Fruit fly (Drosophila melanogaster) whole organism, embryonic: Measurements from ENCODE around the gene CG13088.

Source experiments
- Ada2b ChIP-seq: fragments of 200-800 bp; sonication (Bioruptor generic); IDR thresholded peaks from 2 replicates; pipeline ENCODE4 v1.3.6; 2022; ENCODE audit warnings: missing biosample characterization, missing genetic modification characterization
- Atf6 ChIP-seq: fragments of 200-800 bp; sonication (Bioruptor generic); IDR thresholded peaks from 2 replicates; pipeline ENCODE4 v1.3.6; 2022; ENCODE audit warnings: missing biosample characterization, missing genetic modification characterization
- Bdp1 ChIP-seq: fragments of 200-800 bp; sonication (Bioruptor generic); optimal IDR thresholded peaks from 3 replicates; lab custom pipeline; 2016; ENCODE audit warnings: missing biosample characterization, missing genetic modification characterization
- CG12155 ChIP-seq: fragments of 200-800 bp; sonication (Bioruptor generic); optimal IDR thresholded peaks from 3 replicates; lab custom pipeline; 2016; ENCODE audit warnings: missing biosample characterization, missing genetic modification characterization
- CG12236 ChIP-seq: fragments of 200-800 bp; sonication (Bioruptor generic); optimal IDR thresholded peaks from 2 replicates; lab custom pipeline; 2016; ENCODE audit warnings: missing biosample characterization, missing genetic modification characterization
- CG13775 ChIP-seq: fragments of 200-800 bp; sonication (Bioruptor generic); optimal IDR thresholded peaks from 3 replicates; lab custom pipeline; 2017; ENCODE audit warnings: missing biosample characterization, mild to moderate bottlenecking, missing genetic modification characterization
- CG14441 ChIP-seq: fragments of 200-800 bp; sonication (Bioruptor generic); IDR thresholded peaks from 2 replicates; pipeline ENCODE4 v1.3.6; 2022; ENCODE audit warnings: missing biosample characterization, missing genetic modification characterization
- CG1529 ChIP-seq: fragments of 200-800 bp; sonication (Bioruptor generic); optimal IDR thresholded peaks from 3 replicates; lab custom pipeline; 2018; ENCODE audit warnings: missing biosample characterization, missing genetic modification characterization
- CG18476 ChIP-seq: fragments of 200-800 bp; sonication (Bioruptor generic); optimal IDR thresholded peaks from 2 replicates; lab custom pipeline; 2016; ENCODE audit warnings: missing biosample characterization, mild to moderate bottlenecking, missing genetic modification characterization
- CG30431 ChIP-seq: fragments of 200-800 bp; sonication (Bioruptor generic); optimal IDR thresholded peaks from 2 replicates; lab custom pipeline; 2017; ENCODE audit warnings: missing biosample characterization, missing genetic modification characterization
- CG3065 ChIP-seq: fragments of 200-800 bp; sonication (Bioruptor generic); optimal IDR thresholded peaks from 2 replicates; lab custom pipeline; 2016; ENCODE audit warnings: missing biosample characterization, missing genetic modification characterization
- CG34376 ChIP-seq: fragments of 200-800 bp; sonication (Bioruptor generic); optimal IDR thresholded peaks from 2 replicates; lab custom pipeline; 2018; ENCODE audit warnings: missing biosample characterization, mild to moderate bottlenecking, missing genetic modification characterization
- CG4424 ChIP-seq: fragments of 200-800 bp; sonication (Bioruptor generic); optimal IDR thresholded peaks from 3 replicates; lab custom pipeline; 2016; ENCODE audit warnings: missing biosample characterization, missing genetic modification characterization
- CG5180 ChIP-seq: fragments of 200-800 bp; sonication (Bioruptor generic); optimal IDR thresholded peaks from 3 replicates; lab custom pipeline; 2017; ENCODE audit warnings: missing biosample characterization, missing genetic modification characterization, mild to moderate bottlenecking, moderate library complexity, missing genetic modification reagents
- CG6689 ChIP-seq: fragments of 200-800 bp; sonication (Bioruptor generic); IDR thresholded peaks from 2 replicates; pipeline ENCODE4 v1.3.6; 2022; ENCODE audit warnings: missing biosample characterization, missing genetic modification characterization
- CG7963 ChIP-seq: fragments of 200-800 bp; sonication (Bioruptor generic); IDR thresholded peaks from 3 replicates; pipeline ENCODE4 v1.3.6; 2022; ENCODE audit warnings: missing biosample characterization, missing genetic modification characterization; ENCODE audit not compliant: partially characterized antibody
- CG8478 ChIP-seq: fragments of >200 bp; optimal IDR thresholded peaks from 2 replicates; lab custom pipeline; 2018
- CHES-1-like ChIP-seq: fragments of 200-800 bp; sonication (Bioruptor generic); optimal IDR thresholded peaks from 2 replicates; lab custom pipeline; 2016; ENCODE audit warnings: missing biosample characterization, missing genetic modification characterization
- CrebB ChIP-seq: fragments of 200-800 bp; sonication (Bioruptor generic); optimal IDR thresholded peaks from 3 replicates; lab custom pipeline; 2018; ENCODE audit warnings: missing biosample characterization, mild to moderate bottlenecking, missing genetic modification characterization
- ERR ChIP-seq: fragments of 200-800 bp; sonication (Bioruptor generic); optimal IDR thresholded peaks from 2 replicates; lab custom pipeline; 2016; ENCODE audit warnings: missing biosample characterization, missing genetic modification characterization
- Elba2 ChIP-seq: fragments of 200-800 bp; sonication (Bioruptor generic); optimal IDR thresholded peaks from 3 replicates; lab custom pipeline; 2016; ENCODE audit warnings: missing biosample characterization, missing genetic modification characterization
- Hand ChIP-seq: fragments of 200-800 bp; sonication (Bioruptor generic); optimal IDR thresholded peaks from 2 replicates; lab custom pipeline; 2017; ENCODE audit warnings: mild to moderate bottlenecking, missing biosample characterization, missing genetic modification reagents, missing genetic modification characterization
- NC2α ChIP-seq: fragments of 200-800 bp; sonication (Bioruptor generic); optimal IDR thresholded peaks from 2 replicates; lab custom pipeline; 2016; ENCODE audit warnings: missing biosample characterization, missing genetic modification characterization
- Neu2 ChIP-seq: fragments of 200-800 bp; sonication (Bioruptor generic); optimal IDR thresholded peaks from 3 replicates; lab custom pipeline; 2016; ENCODE audit warnings: missing biosample characterization, missing genetic modification characterization, borderline replicate concordance
- Optix ChIP-seq: fragments of 200-800 bp; sonication (Bioruptor generic); IDR thresholded peaks from 3 replicates; pipeline ENCODE4 v1.3.6; 2022; ENCODE audit warnings: missing biosample characterization, missing genetic modification characterization
- Side ChIP-seq: fragments of 200-800 bp; sonication (Bioruptor generic); optimal IDR thresholded peaks from 2 replicates; lab custom pipeline; 2016; ENCODE audit warnings: missing biosample characterization, missing genetic modification characterization
- Spps ChIP-seq: fragments of 200-800 bp; sonication (Bioruptor generic); optimal IDR thresholded peaks from 2 replicates; lab custom pipeline; 2018; ENCODE audit warnings: missing biosample characterization, mild to moderate bottlenecking, missing genetic modification characterization
- Stat92E ChIP-seq, 3 experiments: fragments of >200 bp in 2 of 3; fragments of 200-800 bp in 1 of 3; sonication (Bioruptor generic) in 1 of 3; optimal IDR thresholded peaks; 2 replicates each; lab custom pipeline; 2017 to 2019; ENCODE audit warnings: missing biosample characterization in 3 of 3, missing genetic modification characterization in 3 of 3, mild to moderate bottlenecking in 1 of 3, moderate library complexity in 1 of 3
- TFAM ChIP-seq: fragments of 200-800 bp; sonication (Bioruptor generic); optimal IDR thresholded peaks from 2 replicates; lab custom pipeline; 2017; ENCODE audit warnings: missing biosample characterization, missing genetic modification characterization, inconsistent platforms
- Xrp1 ChIP-seq: fragments of 200-800 bp; sonication (Bioruptor generic); IDR thresholded peaks from 2 replicates; pipeline ENCODE4 v1.3.6; 2022; ENCODE audit warnings: missing biosample characterization, missing genetic modification characterization
- YL-1 ChIP-seq: fragments of 200-800 bp; sonication (Bioruptor generic); optimal IDR thresholded peaks from 3 replicates; lab custom pipeline; 2017; ENCODE audit warnings: missing biosample characterization, mild to moderate bottlenecking, missing genetic modification characterization
- abd-A ChIP-seq: fragments of 200-800 bp; sonication (Bioruptor generic); optimal IDR thresholded peaks from 3 replicates; lab custom pipeline; 2019; ENCODE audit warnings: missing biosample characterization, mild to moderate bottlenecking, missing genetic modification characterization, moderate library complexity
- ac ChIP-seq: fragments of 200-800 bp; sonication (Bioruptor generic); optimal IDR thresholded peaks from 3 replicates; lab custom pipeline; 2017; ENCODE audit warnings: missing biosample characterization, mild to moderate bottlenecking, missing genetic modification characterization
- ap ChIP-seq: fragments of 200-800 bp; sonication (Bioruptor generic); IDR thresholded peaks from 2 replicates; pipeline ENCODE4 v1.3.6; 2022; ENCODE audit warnings: missing biosample characterization, missing genetic modification characterization
- da ChIP-seq: fragments of 200-800 bp; sonication (Bioruptor generic); optimal IDR thresholded peaks from 2 replicates; lab custom pipeline; 2016; ENCODE audit warnings: missing biosample characterization, missing genetic modification characterization
- dm ChIP-seq: fragments of 200-800 bp; sonication (Bioruptor generic); optimal IDR thresholded peaks from 3 replicates; lab custom pipeline; 2016; ENCODE audit warnings: missing biosample characterization, missing genetic modification characterization
- mam ChIP-seq: fragments of 200-800 bp; sonication (Bioruptor generic); optimal IDR thresholded peaks from 3 replicates; lab custom pipeline; 2016; ENCODE audit warnings: missing biosample characterization, missing genetic modification characterization
- mirr ChIP-seq: fragments of 200-800 bp; sonication (Bioruptor generic); optimal IDR thresholded peaks from 3 replicates; lab custom pipeline; 2018; ENCODE audit warnings: missing biosample characterization, mild to moderate bottlenecking, missing genetic modification characterization
- onecut ChIP-seq: fragments of 200-800 bp; sonication (Bioruptor generic); IDR thresholded peaks from 2 replicates; pipeline ENCODE4 v1.3.6; 2022; ENCODE audit warnings: missing biosample characterization, missing genetic modification characterization
- org-1 ChIP-seq: fragments of 200-800 bp; sonication (Bioruptor generic); optimal IDR thresholded peaks from 2 replicates; lab custom pipeline; 2017; ENCODE audit warnings: missing biosample characterization, missing genetic modification characterization
- otp ChIP-seq: fragments of 200-800 bp; sonication (Bioruptor generic); IDR thresholded peaks from 3 replicates; pipeline ENCODE4, ENCODE4 v1.3.6; 2022; ENCODE audit warnings: missing biosample characterization, missing genetic modification characterization
- phol ChIP-seq: fragments of 200-800 bp; sonication (Bioruptor generic); optimal IDR thresholded peaks from 3 replicates; lab custom pipeline; 2018; ENCODE audit warnings: missing biosample characterization, mild to moderate bottlenecking, missing genetic modification characterization, moderate library complexity
- repo ChIP-seq: fragments of 200-800 bp; sonication (Bioruptor generic); optimal IDR thresholded peaks from 2 replicates; lab custom pipeline; 2016; ENCODE audit warnings: missing biosample characterization, missing genetic modification characterization
- run ChIP-seq: fragments of 200-800 bp; sonication (Bioruptor generic); optimal IDR thresholded peaks from 3 replicates; lab custom pipeline; 2018; ENCODE audit warnings: missing biosample characterization, mild to moderate bottlenecking, missing genetic modification characterization
- sim ChIP-seq: fragments of 200-800 bp; sonication (Bioruptor generic); IDR thresholded peaks from 2 replicates; pipeline ENCODE4 v1.3.6; 2022; ENCODE audit warnings: missing biosample characterization, missing genetic modification characterization
- slp2 ChIP-seq: fragments of 200-800 bp; sonication (Bioruptor generic); optimal IDR thresholded peaks from 2 replicates; lab custom pipeline; 2016; ENCODE audit warnings: missing biosample characterization, missing genetic modification characterization
- sr ChIP-seq: fragments of 200-800 bp; sonication (Bioruptor generic); IDR thresholded peaks from 3 replicates; pipeline ENCODE4 v1.3.6; 2022; ENCODE audit warnings: missing biosample characterization, missing genetic modification characterization
- unpg ChIP-seq: fragments of 200-800 bp; sonication (Bioruptor generic); optimal IDR thresholded peaks from 3 replicates; lab custom pipeline; 2018; ENCODE audit warnings: missing biosample characterization, mild to moderate bottlenecking, missing genetic modification characterization, moderate library complexity
- yki ChIP-seq: fragments of >200 bp; optimal IDR thresholded peaks from 3 replicates; lab custom pipeline; 2018

CG13088 gene

dm6 chr2L:8463144-8464106, 25.4 kb upstream of the CG13088 start, which contains the start of gene Agpat2 (continued):
- TF ChIP-seq CG30431 (GFP tag; lab: Kevin White, UChicago) (peak; percentile 74), da (peak; percentile 30), CG1529 (peak; percentile 80), CG4424 (GFP tag; lab: Kevin White, UChicago) (peak; percentile 86), mirr (GFP tag; lab: Kevin White, UChicago) (peak; percentile 10), sim (GFP tag; lab: Robert Waterston, UW) (0 out of 2 replicates have a peak, but pooled peaks have one; percentile 61), CG12236 (GFP tag; lab: Kevin White, UChicago) (peak; percentile 59), Neu2 (GFP tag; lab: Kevin White, UChicago) (peak; percentile 41), Spps (peak; percentile 74), CG34376 (GFP tag; lab: Kevin White, UChicago) (peak; percentile 62), phol (peak; percentile 85), abd-A (tag; lab: Kevin White, UChicago) (peak; percentile 83), CG5180 (GFP tag; lab: Kevin White, UChicago) (peak; percentile 63), org-1 (peak; percentile 77), YL-1 (GFP tag; lab: Kevin White, UChicago) (peak; percentile 11), repo (GFP tag; lab: Kevin White, UChicago) (peak; percentile 59), CG6689 (GFP tag; lab: Robert Waterston, UW) (peak; percentile 77), slp2 (GFP tag; lab: Kevin White, UChicago) (peak; percentile 80), sr (GFP tag; lab: Robert Waterston, UW) (0 out of 3 replicates have a peak, but pooled peaks have one; percentile 9), mam (GFP tag; lab: Kevin White, UChicago) (peak; percentile 80), CG8478 (lab: Kevin White, UChicago) (no peak), dm (GFP tag; lab: Kevin White, UChicago) (peak; percentile 61), Xrp1 (peak; percentile 89), ap (GFP tag; lab: Robert Waterston, UW) (peak; percentile 69), ERR (peak; percentile 74), otp (GFP tag; lab: Robert Waterston, UW) (peak; percentile 71; the same call in 2 of the 3 replicates), CG12155 (GFP tag; lab: Kevin White, UChicago) (peak; percentile 70), Stat92E (GFP tag; optimal IDR thresholded peaks at IDR 0.05; lab: Kevin White, UChicago) (peak in 2 of 3 experiments; percentile 3 to 52), CG13775 (peak; percentile 70), NC2α (GFP tag; lab: Kevin White, UChicago) (peak; percentile 56), TFAM (GFP tag; lab: Kevin White, UChicago) (peak; percentile 19), onecut (GFP tag; lab: Robert Waterston, UW) (peak; percentile 72), Atf6 (GFP tag; lab: Robert Waterston, UW) (peak; percentile 73), Optix (GFP tag; lab: Robert Waterston, UW) (peak; percentile 76), CG14441 (GFP tag; lab: Robert Waterston, UW) (peak; percentile 68), yki (no peak), ac (peak; percentile 54), CrebB (tag; lab: Kevin White, UChicago) (peak; percentile 68), Hand (GFP tag; lab: Kevin White, UChicago) (peak; percentile 89), Ada2b (GFP tag; lab: Robert Waterston, UW) (peak; percentile 71), run (tag; lab: Kevin White, UChicago) (peak; percentile 79), CG7963 (GFP tag; lab: Robert Waterston, UW) (no peak), CHES-1-like (GFP tag; lab: Kevin White, UChicago) (peak; percentile 58), CG18476 (peak; percentile 85), Bdp1 (GFP tag; lab: Kevin White, UChicago) (peak; percentile 64), CG3065 (GFP tag; lab: Kevin White, UChicago) (no peak), unpg (peak; percentile 86), Side (GFP tag; lab: Kevin White, UChicago) (peak; percentile 81), Elba2 (GFP tag; lab: Kevin White, UChicago) (no peak)
